Worm (Caenorhabditis elegans): Measurements from ENCODE around the gene clec-210.

- TF ChIP-seq unc-62 (GFP tag; optimal IDR thresholded peaks at IDR 0.05) (no peak), mdl-1 (tag; optimal IDR thresholded peaks at IDR 0.05) (no peak), ceh-9 (tag; optimal IDR thresholded peaks at IDR 0.05) (no peak), unc-39 (tag; optimal IDR thresholded peaks at IDR 0.05) (no peak), R02D3.7 (tag; optimal IDR thresholded peaks at IDR 0.05) (no peak), fkh-10 (GFP tag; optimal IDR thresholded peaks at IDR 0.05) (no peak), pha-4 (tag; optimal IDR thresholded peaks at IDR 0.05) (no peak), nfya-1 (tag; optimal IDR thresholded peaks at IDR 0.05; ENCODE audit: insufficient read depth) (no peak), eor-1 (tag; optimal IDR thresholded peaks at IDR 0.05) (no peak)
Measured at ce11 chrV:3127670-3128069, 9.5 kb downstream of the clec-210 start, which contains the start of gene Y73C8C.10.

All from whole organism, L3 larva.